Worm (Caenorhabditis elegans) whole organism, late embryonic: Measurements from ENCODE around the gene F26F4.12.
A peak's percentile ranks its signal among the peaks of the same experiment; 100 is the strongest.

ENCODE experiments used
- C38D4.7 ChIP-seq: fragments of 200-800 bp; sonication (Bioruptor generic); optimal IDR thresholded peaks from 2 replicates; lab custom pipeline; 2018; ENCODE audit warnings: mild to moderate bottlenecking, missing genetic modification characterization, moderate library complexity, missing compliant biosample characterization
- F13H6.1 ChIP-seq: sonication (generic microtip); optimal IDR thresholded peaks from 2 replicates; lab custom pipeline; 2016; ENCODE audit warnings: missing genetic modification characterization, missing compliant biosample characterization
- K02D7.2 ChIP-seq: sonication (generic microtip); optimal IDR thresholded peaks from 2 replicates; lab custom pipeline; 2017; ENCODE audit warnings: mild to moderate bottlenecking, missing genetic modification characterization, missing compliant biosample characterization
- T23F11.4 ChIP-seq: fragments of 200-800 bp; sonication (Bioruptor generic); optimal IDR thresholded peaks from 2 replicates; lab custom pipeline; 2018; ENCODE audit warnings: mild to moderate bottlenecking, missing genetic modification characterization, missing compliant biosample characterization
- ama-1 ChIP-seq: fragments of 150-350 bp; optimal IDR thresholded peaks from 2 replicates; lab custom pipeline; 2014
- ceh-18 ChIP-seq: sonication (generic microtip); optimal IDR thresholded peaks from 2 replicates; lab custom pipeline; 2016; ENCODE audit warnings: missing genetic modification characterization, missing compliant biosample characterization
- ceh-2 ChIP-seq: sonication (generic microtip); optimal IDR thresholded peaks from 2 replicates; lab custom pipeline; 2016; ENCODE audit warnings: missing genotype, missing genetic modification characterization, missing compliant biosample characterization
- ceh-22 ChIP-seq: sonication (generic microtip); optimal IDR thresholded peaks from 2 replicates; lab custom pipeline; 2017; ENCODE audit warnings: missing biosample characterization, missing genetic modification characterization
- ceh-24 ChIP-seq: sonication (generic microtip); optimal IDR thresholded peaks from 2 replicates; lab custom pipeline; 2016; ENCODE audit warnings: mild to moderate bottlenecking, missing genetic modification characterization, missing compliant biosample characterization
- ceh-31 ChIP-seq: sonication (generic microtip); optimal IDR thresholded peaks from 2 replicates; lab custom pipeline; 2016; ENCODE audit warnings: missing genetic modification characterization, missing compliant biosample characterization
- ceh-34 ChIP-seq: sonication (generic microtip); optimal IDR thresholded peaks from 2 replicates; lab custom pipeline; 2016; ENCODE audit warnings: mild to moderate bottlenecking, missing genetic modification characterization, missing compliant biosample characterization
- ceh-45 ChIP-seq: fragments of 200-800 bp; sonication (Bioruptor generic); IDR thresholded peaks from 2 replicates; pipeline ENCODE4 v1.3.6; 2022; ENCODE audit warnings: missing genetic modification reagents, missing genetic modification characterization, missing compliant biosample characterization
- ceh-6 ChIP-seq: fragments of 200-800 bp; sonication (Bioruptor generic); optimal IDR thresholded peaks from 2 replicates; lab custom pipeline; 2018; ENCODE audit warnings: mild to moderate bottlenecking, missing genetic modification characterization, missing compliant biosample characterization
- ceh-9 ChIP-seq: sonication (generic microtip); optimal IDR thresholded peaks from 2 replicates; lab custom pipeline; 2016; ENCODE audit warnings: mild to moderate bottlenecking, missing genetic modification characterization, inconsistent platforms, missing compliant biosample characterization
- che-1 ChIP-seq: sonication (generic microtip); optimal IDR thresholded peaks from 2 replicates; lab custom pipeline; 2016; ENCODE audit warnings: mild to moderate bottlenecking, missing genetic modification characterization, missing compliant biosample characterization
- dmd-4 ChIP-seq: sonication (generic microtip); optimal IDR thresholded peaks from 2 replicates; lab custom pipeline; 2016; ENCODE audit warnings: borderline replicate concordance, missing genetic modification characterization, missing compliant biosample characterization
- elt-2 ChIP-seq: sonication (generic microtip); optimal IDR thresholded peaks from 2 replicates; lab custom pipeline; 2016; ENCODE audit warnings: missing genetic modification reagents, missing genetic modification characterization, missing compliant biosample characterization
- elt-4 ChIP-seq: sonication (generic microtip); optimal IDR thresholded peaks from 2 replicates; lab custom pipeline; 2016; ENCODE audit warnings: missing genetic modification characterization, missing compliant biosample characterization
- ets-4 ChIP-seq: sonication (generic microtip); optimal IDR thresholded peaks from 2 replicates; lab custom pipeline; 2016; ENCODE audit warnings: missing genetic modification characterization, missing compliant biosample characterization
- eyg-1 ChIP-seq: sonication (generic microtip); optimal IDR thresholded peaks from 2 replicates; lab custom pipeline; 2016; ENCODE audit warnings: missing genotype, missing genetic modification characterization, missing compliant biosample characterization
- fkh-6 ChIP-seq: sonication (generic microtip); optimal IDR thresholded peaks from 2 replicates; lab custom pipeline; 2016; ENCODE audit warnings: missing genetic modification characterization, missing compliant biosample characterization
- hlh-15 ChIP-seq: sonication (generic microtip); optimal IDR thresholded peaks from 2 replicates; lab custom pipeline; 2016; ENCODE audit warnings: missing genetic modification characterization, missing compliant biosample characterization
- hlh-30 ChIP-seq: sonication (generic microtip); optimal IDR thresholded peaks from 2 replicates; lab custom pipeline; 2017; ENCODE audit warnings: antibody characterized with exemption, missing genetic modification characterization, missing compliant biosample characterization; ENCODE audit not compliant: insufficient read depth
- hlh-8 ChIP-seq: sonication (generic microtip); optimal IDR thresholded peaks from 2 replicates; lab custom pipeline; 2016; ENCODE audit warnings: missing genotype, missing genetic modification characterization, missing compliant biosample characterization
- madf-2 ChIP-seq: sonication (generic microtip); optimal IDR thresholded peaks from 2 replicates; lab custom pipeline; 2017; ENCODE audit warnings: missing genetic modification characterization, missing compliant biosample characterization
- mec-3 ChIP-seq: sonication (generic microtip); optimal IDR thresholded peaks from 2 replicates; lab custom pipeline; 2016; ENCODE audit warnings: borderline replicate concordance, missing genetic modification characterization, missing compliant biosample characterization
- nfya-1 ChIP-seq: sonication (generic microtip); optimal IDR thresholded peaks from 2 replicates; lab custom pipeline; 2017; ENCODE audit warnings: missing genetic modification characterization, mild to moderate bottlenecking, missing compliant biosample characterization, antibody characterized with exemption, moderate library complexity
- nhr-232 ChIP-seq: sonication (generic microtip); optimal IDR thresholded peaks from 2 replicates; lab custom pipeline; 2016; ENCODE audit warnings: missing genetic modification characterization, missing compliant biosample characterization
- npax-4 ChIP-seq: sonication (generic microtip); optimal IDR thresholded peaks from 2 replicates; lab custom pipeline; 2016; ENCODE audit warnings: missing genetic modification characterization, missing compliant biosample characterization
- pag-3 ChIP-seq: sonication (generic microtip); optimal IDR thresholded peaks from 2 replicates; lab custom pipeline; 2016; ENCODE audit warnings: missing compliant biosample characterization, missing genetic modification characterization, borderline replicate concordance
- pat-9 ChIP-seq: fragments of 200-800 bp; sonication (Bioruptor generic); optimal IDR thresholded peaks from 2 replicates; lab custom pipeline; 2018; ENCODE audit warnings: mild to moderate bottlenecking, missing genetic modification characterization, moderate library complexity, missing compliant biosample characterization
- pha-2 ChIP-seq: sonication (generic microtip); optimal IDR thresholded peaks from 2 replicates; lab custom pipeline; 2017; ENCODE audit warnings: mild to moderate bottlenecking, missing genetic modification characterization, missing compliant biosample characterization
- pqm-1 ChIP-seq: sonication (generic microtip); optimal IDR thresholded peaks from 2 replicates; lab custom pipeline; 2016; ENCODE audit warnings: missing genetic modification characterization, missing compliant biosample characterization
- pros-1 ChIP-seq: fragments of 150-350 bp; optimal IDR thresholded peaks from 2 replicates; lab custom pipeline; 2014; ENCODE audit warnings: missing biosample characterization, missing genetic modification reagents, missing genetic modification characterization
- rnt-1 ChIP-seq: sonication (generic microtip); optimal IDR thresholded peaks from 2 replicates; lab custom pipeline; 2016; ENCODE audit warnings: missing genetic modification characterization, missing compliant biosample characterization
- sdc-2 ChIP-seq: sonication (generic microtip); optimal IDR thresholded peaks from 2 replicates; lab custom pipeline; 2016; ENCODE audit warnings: missing genotype, missing genetic modification characterization, missing compliant biosample characterization
- tbx-2 ChIP-seq: sonication (generic microtip); optimal IDR thresholded peaks from 2 replicates; lab custom pipeline; 2016; ENCODE audit warnings: missing genetic modification characterization, missing compliant biosample characterization
- tbx-7 ChIP-seq: sonication (generic microtip); optimal IDR thresholded peaks from 2 replicates; lab custom pipeline; 2016; ENCODE audit warnings: missing genotype, missing genetic modification characterization, missing compliant biosample characterization
- ttx-3 ChIP-seq: sonication (generic microtip); optimal IDR thresholded peaks from 2 replicates; lab custom pipeline; 2016; ENCODE audit warnings: missing genetic modification reagents, missing genetic modification characterization, missing compliant biosample characterization
- unc-42 ChIP-seq: sonication (generic microtip); optimal IDR thresholded peaks from 2 replicates; lab custom pipeline; 2016; ENCODE audit warnings: missing genotype, missing genetic modification characterization, missing compliant biosample characterization
- unc-55 ChIP-seq: sonication (generic microtip); optimal IDR thresholded peaks from 2 replicates; lab custom pipeline; 2017; ENCODE audit warnings: missing biosample characterization, missing genetic modification reagents, missing genetic modification characterization
- unc-86 ChIP-seq: sonication (generic microtip); optimal IDR thresholded peaks from 2 replicates; lab custom pipeline; 2016; ENCODE audit warnings: missing genetic modification characterization, missing compliant biosample characterization
- zip-5 ChIP-seq: sonication (generic microtip); optimal IDR thresholded peaks from 2 replicates; lab custom pipeline; 2016; ENCODE audit warnings: missing genetic modification characterization, missing compliant biosample characterization

F26F4.12 gene

ce11 chrIII:4866762-4867161 is 43.1 kb downstream of the F26F4.12 start, which contains the start of gene C35D10.17:
Gene C35D10.17, plus strand, starts transcription at chrIII:4867062.
- TF ChIP-seq ceh-2 (tag; lab: Kevin White, UChicago) (no peak), unc-42 (tag; lab: Kevin White, UChicago) (no peak), nfya-1 (tag; lab: Kevin White, UChicago) (no peak), ceh-24 (tag; lab: Kevin White, UChicago) (no peak), pros-1 (no peak), madf-2 (no peak), ceh-45 (GFP tag; lab: Robert Waterston, UW) (no peak), tbx-2 (tag; lab: Kevin White, UChicago) (no peak), che-1 (no peak), ceh-34 (tag; lab: Kevin White, UChicago) (no peak), sdc-2 (tag; lab: Kevin White, UChicago) (no peak), F13H6.1 (tag; lab: Kevin White, UChicago) (no peak), nhr-232 (tag; lab: Kevin White, UChicago) (no peak), unc-55 (no peak), ceh-18 (tag; lab: Kevin White, UChicago) (no peak), T23F11.4 (GFP tag; lab: Kevin White, UChicago) (no peak), dmd-4 (no peak), ama-1 (lab: Kevin White, UChicago) (no peak), ttx-3 (no peak)
- TF ChIP-seq, all 69 proteins: peak for 0

DNA sequence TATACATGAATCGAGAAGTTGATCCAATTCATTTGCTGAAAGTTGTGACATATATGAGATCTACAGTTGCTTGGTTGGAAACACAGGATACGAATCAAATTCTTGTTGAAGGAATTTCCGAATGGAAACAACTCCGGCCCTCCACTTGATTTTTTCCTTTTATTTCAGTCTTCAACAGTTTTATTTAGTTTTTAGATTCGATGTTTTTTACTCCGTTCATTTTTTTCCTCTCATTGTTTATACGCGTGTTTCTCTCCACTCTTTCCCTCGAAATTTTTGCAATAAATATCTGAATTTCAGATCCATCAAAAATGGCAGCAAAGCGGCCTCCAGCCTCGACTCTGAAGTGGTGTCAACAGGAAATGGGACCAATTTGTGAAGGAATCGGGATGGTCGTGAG is 46.7 kb downstream of the F26F4.12 start, which contains the start of gene coq-8:
TSS of gene coq-8 (plus strand) at position 301 of the 400 bp plus-strand sequence.
- TF ChIP-seq ceh-31 (tag; lab: Kevin White, UChicago), result no peak
- no peak for TF ChIP-seq unc-86
- no peak for TF ChIP-seq ceh-9 (tag; lab: Kevin White, UChicago)
- no peak for TF ChIP-seq che-1
- TF ChIP-seq hlh-30 (tag; lab: Kevin White, UChicago), result no peak
- TF ChIP-seq elt-2 (tag; lab: Kevin White, UChicago), result no peak
- no peak for TF ChIP-seq fkh-6 (tag; lab: Kevin White, UChicago)
- no peak for TF ChIP-seq nfya-1 (tag; lab: Kevin White, UChicago)

- no peak for TF ChIP-seq rnt-1 (tag; lab: Kevin White, UChicago)
- TF ChIP-seq sdc-2 (tag; lab: Kevin White, UChicago), result no peak
- TF ChIP-seq K02D7.2 (tag; lab: Kevin White, UChicago), result no peak
- TF ChIP-seq elt-4 (tag; lab: Kevin White, UChicago), result no peak
- TF ChIP-seq npax-4 (tag; lab: Kevin White, UChicago), result no peak
- no peak for TF ChIP-seq ceh-24 (tag; lab: Kevin White, UChicago)
- no peak for TF ChIP-seq pqm-1 (tag; lab: Kevin White, UChicago)
- TF ChIP-seq pag-3 (tag; lab: Kevin White, UChicago), result no peak
- TF ChIP-seq ttx-3, result no peak
- TF ChIP-seq eyg-1 (tag; lab: Kevin White, UChicago), result no peak
- no peak for TF ChIP-seq mec-3
- TF ChIP-seq tbx-7 (tag; lab: Kevin White, UChicago), result peak; percentile 28
- TF ChIP-seq ceh-34 (tag; lab: Kevin White, UChicago), result no peak
- TF ChIP-seq ceh-6 (GFP tag; lab: Kevin White, UChicago), result no peak
- TF ChIP-seq unc-86, result no peak
- peak; percentile 37 for TF ChIP-seq ceh-31 (tag; lab: Kevin White, UChicago)
- TF ChIP-seq nfya-1 (tag; lab: Kevin White, UChicago), result no peak
- no peak for TF ChIP-seq hlh-8 (tag; lab: Kevin White, UChicago)
- TF ChIP-seq ama-1 (lab: Kevin White, UChicago), result no peak
- TF ChIP-seq fkh-6 (tag; lab: Kevin White, UChicago), result no peak
- TF ChIP-seq hlh-15 (tag; lab: Kevin White, UChicago), result no peak
- no peak for TF ChIP-seq hlh-30 (tag; lab: Kevin White, UChicago)
- peak; percentile 66 for TF ChIP-seq ceh-2 (tag; lab: Kevin White, UChicago)
- no peak for TF ChIP-seq pha-2 (tag; lab: Kevin White, UChicago)
- TF ChIP-seq ceh-45 (GFP tag; lab: Robert Waterston, UW), result no peak
- no peak for TF ChIP-seq pat-9 (tag; lab: Kevin White, UChicago)
- TF ChIP-seq C38D4.7 (GFP tag; lab: Kevin White, UChicago), result no peak
- TF ChIP-seq elt-2 (tag; lab: Kevin White, UChicago), result peak; percentile 13
- no peak for TF ChIP-seq che-1
- TF ChIP-seq ets-4 (tag; lab: Kevin White, UChicago), result peak; percentile 83
- peak; percentile 31 for TF ChIP-seq zip-5
- TF ChIP-seq F13H6.1 (tag; lab: Kevin White, UChicago), result no peak
- TF ChIP-seq ceh-22 (tag; lab: Kevin White, UChicago), result no peak
- TF ChIP-seq, all 69 proteins: peak for 6
Measured at ce11 chrIII:4861744-4862401, 48.0 kb downstream of the F26F4.12 start, which contains the start of the genes C35D10.10 and C35D10.5. Gene C35D10.10, minus strand, starts transcription at chrIII:4861794. Gene C35D10.5, plus strand, starts transcription at chrIII:4862351.
